Fruit fly (Drosophila melanogaster) whole organism, embryonic: Measurements from ENCODE around the gene hyd.

Source experiments
- Abd-B ChIP-seq: fragments of 200-800 bp; sonication (Bioruptor generic); optimal IDR thresholded peaks from 2 replicates; lab custom pipeline; 2018; ENCODE audit warnings: missing biosample characterization, mild to moderate bottlenecking, missing genetic modification characterization, moderate library complexity
- B-H1 ChIP-seq: fragments of 200-800 bp; sonication (Bioruptor generic); IDR thresholded peaks from 3 replicates; pipeline ENCODE4 v1.3.6; 2022; ENCODE audit warnings: missing biosample characterization, missing genetic modification characterization
- CG11696 ChIP-seq: fragments of 200-800 bp; sonication (Bioruptor generic); IDR thresholded peaks from 2 replicates; pipeline ENCODE4 v1.3.6; 2022; ENCODE audit warnings: missing biosample characterization, missing genetic modification characterization
- CG13287 ChIP-seq: fragments of 200-800 bp; sonication (Bioruptor generic); IDR thresholded peaks from 2 replicates; pipeline ENCODE4 v1.3.6; 2022; ENCODE audit warnings: missing biosample characterization, missing genetic modification characterization; ENCODE audit not compliant: partially characterized antibody
- CG16779 ChIP-seq: fragments of 200-800 bp; sonication (Bioruptor generic); IDR thresholded peaks from 2 replicates; pipeline ENCODE4 v1.3.6; 2022; ENCODE audit warnings: missing biosample characterization, missing genetic modification characterization
- CG17385 ChIP-seq: fragments of 200-800 bp; sonication (Bioruptor generic); optimal IDR thresholded peaks from 3 replicates; lab custom pipeline; 2018; ENCODE audit warnings: missing biosample characterization, mild to moderate bottlenecking, missing genetic modification characterization
- CG1792 ChIP-seq: fragments of 200-800 bp; sonication (Bioruptor generic); optimal IDR thresholded peaks from 2 replicates; lab custom pipeline; 2016; ENCODE audit warnings: missing biosample characterization, missing genetic modification characterization
- CG18262 ChIP-seq: fragments of 200-800 bp; optimal IDR thresholded peaks from 3 replicates; lab custom pipeline; 2019; ENCODE audit warnings: missing biosample characterization, mild to moderate bottlenecking, missing genetic modification characterization, moderate library complexity
- CG33557 ChIP-seq: fragments of 200-800 bp; sonication (Bioruptor generic); optimal IDR thresholded peaks from 2 replicates; lab custom pipeline; 2019; ENCODE audit warnings: missing biosample characterization, mild to moderate bottlenecking, missing genetic modification characterization, moderate library complexity
- CG43689 ChIP-seq: fragments of 200-800 bp; sonication (Bioruptor generic); IDR thresholded peaks from 2 replicates; pipeline ENCODE4 v1.3.6; 2022; ENCODE audit warnings: missing biosample characterization, missing genetic modification characterization
- CG4404 ChIP-seq: fragments of 200-800 bp; sonication (Bioruptor generic); IDR thresholded peaks from 2 replicates; pipeline ENCODE4 v1.3.6; 2022; ENCODE audit warnings: missing biosample characterization, missing genetic modification characterization
- CG4730 ChIP-seq: fragments of 200-800 bp; sonication (Bioruptor generic); IDR thresholded peaks from 2 replicates; pipeline ENCODE4 v1.3.6; 2022; ENCODE audit warnings: missing biosample characterization, missing genetic modification characterization
- CG6254 ChIP-seq: fragments of 200-800 bp; sonication (Bioruptor generic); optimal IDR thresholded peaks from 3 replicates; lab custom pipeline; 2017; ENCODE audit warnings: mild to moderate bottlenecking, missing biosample characterization, missing genetic modification reagents, missing genetic modification characterization
- CG6791 ChIP-seq: fragments of 200-800 bp; sonication (Bioruptor generic); IDR thresholded peaks from 3 replicates; pipeline ENCODE4 v1.3.6; 2022; ENCODE audit warnings: missing biosample characterization, missing genetic modification characterization; ENCODE audit not compliant: partially characterized antibody
- CG6854 ChIP-seq: fragments of 200-800 bp; sonication (Bioruptor generic); optimal IDR thresholded peaks from 3 replicates; lab custom pipeline; 2017; ENCODE audit warnings: missing biosample characterization, mild to moderate bottlenecking, missing genetic modification characterization
- CG7372 ChIP-seq: fragments of 200-800 bp; sonication (Bioruptor generic); IDR thresholded peaks from 2 replicates; pipeline ENCODE4 v1.3.6; 2022; ENCODE audit warnings: missing biosample characterization, missing genetic modification characterization
- CG8359 ChIP-seq: fragments of 200-800 bp; sonication (Bioruptor generic); optimal IDR thresholded peaks from 2 replicates; lab custom pipeline; 2017; ENCODE audit warnings: missing biosample characterization, mild to moderate bottlenecking, missing genetic modification characterization, borderline replicate concordance
- CG9932 ChIP-seq: fragments of 200-800 bp; sonication (Bioruptor generic); IDR thresholded peaks from 2 replicates; pipeline ENCODE4 v1.3.6; 2022; ENCODE audit warnings: missing biosample characterization, missing genetic modification characterization
- Elba2 ChIP-seq: fragments of 200-800 bp; sonication (Bioruptor generic); optimal IDR thresholded peaks from 3 replicates; lab custom pipeline; 2016; ENCODE audit warnings: missing biosample characterization, missing genetic modification characterization
- Fer2 ChIP-seq: fragments of 200-800 bp; sonication (Bioruptor generic); optimal IDR thresholded peaks from 2 replicates; lab custom pipeline; 2018; ENCODE audit warnings: missing biosample characterization, mild to moderate bottlenecking, missing genetic modification characterization, moderate library complexity
- Hr3 ChIP-seq: fragments of 200-800 bp; sonication (Bioruptor generic); optimal IDR thresholded peaks from 3 replicates; lab custom pipeline; 2016; ENCODE audit warnings: missing biosample characterization, missing genetic modification characterization
- Jarid2 ChIP-seq: fragments of 200-800 bp; sonication (Bioruptor generic); optimal IDR thresholded peaks from 3 replicates; lab custom pipeline; 2017; ENCODE audit warnings: mild to moderate bottlenecking, missing biosample characterization, missing genetic modification reagents, missing genetic modification characterization
- Med ChIP-seq: fragments of 200-800 bp; sonication (Bioruptor generic); peaks from one replicate; lab custom pipeline; 2016; ENCODE audit warnings: missing biosample characterization, missing genetic modification characterization, mild to moderate bottlenecking, inconsistent platforms, moderate library complexity
- Neu2 ChIP-seq: fragments of 200-800 bp; sonication (Bioruptor generic); optimal IDR thresholded peaks from 3 replicates; lab custom pipeline; 2016; ENCODE audit warnings: missing biosample characterization, missing genetic modification characterization, borderline replicate concordance
- Nf-YB ChIP-seq: fragments of 200-800 bp; sonication (Bioruptor generic); optimal IDR thresholded peaks from 3 replicates; lab custom pipeline; 2019; ENCODE audit warnings: missing biosample characterization, mild to moderate bottlenecking, missing genetic modification characterization, moderate library complexity
- Oli ChIP-seq: fragments of 200-800 bp; sonication (Bioruptor generic); optimal IDR thresholded peaks from 2 replicates; lab custom pipeline; 2018; ENCODE audit warnings: missing biosample characterization, mild to moderate bottlenecking, missing genetic modification characterization, moderate library complexity
- Rx ChIP-seq: fragments of 200-800 bp; sonication (Bioruptor generic); IDR thresholded peaks from 2 replicates; pipeline ENCODE4 v1.3.6; 2022; ENCODE audit warnings: missing biosample characterization, missing genetic modification characterization
- Vsx1 ChIP-seq: fragments of 200-800 bp; sonication (Bioruptor generic); optimal IDR thresholded peaks from 2 replicates; lab custom pipeline; 2017; ENCODE audit warnings: missing biosample characterization, mild to moderate bottlenecking, missing genetic modification characterization, missing genetic modification reagents
- YL-1 ChIP-seq: fragments of 200-800 bp; sonication (Bioruptor generic); optimal IDR thresholded peaks from 3 replicates; lab custom pipeline; 2017; ENCODE audit warnings: missing biosample characterization, mild to moderate bottlenecking, missing genetic modification characterization
- bab2 ChIP-seq: fragments of 200-800 bp; sonication (Bioruptor generic); optimal IDR thresholded peaks from 2 replicates; lab custom pipeline; 2016; ENCODE audit warnings: missing biosample characterization, missing genetic modification characterization
- ci ChIP-seq: fragments of 200-800 bp; sonication (Bioruptor generic); IDR thresholded peaks from 3 replicates; pipeline ENCODE4 v1.3.6; 2022; ENCODE audit warnings: missing biosample characterization, missing genetic modification characterization
- crol ChIP-seq: fragments of 200-800 bp; sonication (Bioruptor generic); IDR thresholded peaks from 2 replicates; pipeline ENCODE4 v1.3.6; 2022; ENCODE audit warnings: missing biosample characterization, missing genetic modification characterization
- dpn ChIP-seq, 2 experiments: fragments of 200-800 bp; sonication (Bioruptor generic); optimal IDR thresholded peaks; 3 replicates each; lab custom pipeline; 2016; ENCODE audit warnings: missing biosample characterization in 2 of 2, missing genetic modification characterization in 2 of 2
- fd102C ChIP-seq: fragments of 200-800 bp; sonication (Bioruptor generic); optimal IDR thresholded peaks from 2 replicates; lab custom pipeline; 2018; ENCODE audit warnings: missing biosample characterization, mild to moderate bottlenecking, missing genetic modification characterization, moderate library complexity
- gcm ChIP-seq: fragments of 200-800 bp; sonication (Bioruptor generic); optimal IDR thresholded peaks from 2 replicates; lab custom pipeline; 2019; ENCODE audit warnings: missing biosample characterization, mild to moderate bottlenecking, missing genetic modification characterization, moderate library complexity
- gem ChIP-seq: fragments of 200-800 bp; sonication (Bioruptor generic); optimal IDR thresholded peaks from 2 replicates; lab custom pipeline; 2019; ENCODE audit warnings: missing biosample characterization, mild to moderate bottlenecking, missing genetic modification characterization, moderate library complexity
- gt ChIP-seq: fragments of 200-800 bp; sonication (Bioruptor generic); IDR thresholded peaks from 2 replicates; pipeline ENCODE4 v1.3.6; 2022; ENCODE audit warnings: missing biosample characterization, missing genetic modification characterization
- insv ChIP-seq, 2 experiments: fragments of 200-800 bp; sonication (Bioruptor generic); optimal IDR thresholded peaks; 3 replicates each; lab custom pipeline; 2016 to 2018; ENCODE audit warnings: missing biosample characterization in 2 of 2, missing genetic modification characterization in 2 of 2
- klu ChIP-seq: fragments of 200-800 bp; sonication (Bioruptor generic); IDR thresholded peaks from 2 replicates; pipeline ENCODE4 v1.3.6; 2022; ENCODE audit warnings: missing biosample characterization, missing genetic modification characterization
- mld ChIP-seq: fragments of 200-800 bp; sonication (Bioruptor generic); IDR thresholded peaks from 3 replicates; pipeline ENCODE4 v1.3.6; 2022; ENCODE audit warnings: missing biosample characterization, missing genetic modification characterization; ENCODE audit not compliant: partially characterized antibody
- pfk ChIP-seq: fragments of 200-800 bp; sonication (Bioruptor generic); optimal IDR thresholded peaks from 2 replicates; lab custom pipeline; 2018; ENCODE audit warnings: missing biosample characterization, mild to moderate bottlenecking, missing genetic modification characterization, moderate library complexity
- repo ChIP-seq: fragments of 200-800 bp; sonication (Bioruptor generic); optimal IDR thresholded peaks from 2 replicates; lab custom pipeline; 2016; ENCODE audit warnings: missing biosample characterization, missing genetic modification characterization
- sens ChIP-seq: fragments of 200-800 bp; sonication (Bioruptor generic); peaks from one replicate; lab custom pipeline; 2016; ENCODE audit warnings: missing biosample characterization, missing genetic modification characterization
- sim ChIP-seq: fragments of 200-800 bp; sonication (Bioruptor generic); IDR thresholded peaks from 2 replicates; pipeline ENCODE4 v1.3.6; 2022; ENCODE audit warnings: missing biosample characterization, missing genetic modification characterization
- sima ChIP-seq: fragments of 200-800 bp; sonication (Bioruptor generic); optimal IDR thresholded peaks from 2 replicates; lab custom pipeline; 2016; ENCODE audit warnings: missing biosample characterization, missing genetic modification characterization
- slou ChIP-seq: fragments of 200-800 bp; sonication (Bioruptor generic); optimal IDR thresholded peaks from 3 replicates; lab custom pipeline; 2016; ENCODE audit warnings: missing biosample characterization, missing genetic modification characterization
- slp2 ChIP-seq: fragments of 200-800 bp; sonication (Bioruptor generic); optimal IDR thresholded peaks from 2 replicates; lab custom pipeline; 2016; ENCODE audit warnings: missing biosample characterization, missing genetic modification characterization
- stwl ChIP-seq: fragments of 200-800 bp; sonication (Bioruptor generic); optimal IDR thresholded peaks from 3 replicates; lab custom pipeline; 2018; ENCODE audit warnings: missing biosample characterization, mild to moderate bottlenecking, missing genetic modification characterization, moderate library complexity
- unc-4 ChIP-seq: fragments of 200-800 bp; sonication (Bioruptor generic); IDR thresholded peaks from 2 replicates; pipeline ENCODE4 v1.3.6; 2022; ENCODE audit warnings: missing biosample characterization, missing genetic modification characterization; ENCODE audit not compliant: partially characterized antibody
- unpg ChIP-seq: fragments of 200-800 bp; sonication (Bioruptor generic); optimal IDR thresholded peaks from 3 replicates; lab custom pipeline; 2018; ENCODE audit warnings: missing biosample characterization, mild to moderate bottlenecking, missing genetic modification characterization, moderate library complexity
- vvl ChIP-seq: fragments of 200-800 bp; sonication (Bioruptor generic); IDR thresholded peaks from 2 replicates; pipeline ENCODE4 v1.3.6; 2022; ENCODE audit warnings: missing biosample characterization, missing genetic modification characterization
- zfh2 ChIP-seq: fragments of 200-800 bp; sonication (Bioruptor generic); optimal IDR thresholded peaks from 2 replicates; lab custom pipeline; 2016; ENCODE audit warnings: missing biosample characterization, missing genetic modification characterization

Gene hyd

DNA sequence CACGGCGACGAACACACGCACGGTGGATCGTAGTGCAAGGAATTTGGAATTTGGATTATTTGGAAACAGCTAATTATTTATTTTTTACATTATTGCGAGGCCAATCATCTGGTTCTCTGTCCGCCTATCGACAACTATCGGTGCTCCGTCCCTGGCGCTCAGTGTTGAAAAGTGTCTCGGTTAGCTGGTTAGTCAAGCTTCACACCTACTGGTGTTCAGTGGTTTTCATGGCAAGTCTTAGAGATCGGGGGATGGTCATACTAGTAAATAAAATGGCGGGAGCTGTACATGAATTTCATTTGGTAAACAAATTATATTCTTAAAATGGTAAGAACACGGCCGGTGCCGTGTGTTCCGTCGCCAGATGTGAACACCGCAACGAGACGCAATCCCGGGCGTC, 14.5 kb downstream of the hyd start, which contains the start of the genes trbd and dmt (continued):
- TF ChIP-seq Neu2 (no peak), CG4404 (GFP tag; lab: Robert Waterston, UW) (no peak), CG6254 (GFP tag; lab: Kevin White, UChicago) (no peak), CG9932 (no peak), CG1792 (GFP tag; lab: Kevin White, UChicago) (peak; percentile 69), Elba2 (peak; percentile 72), gem (no peak), zfh2 (GFP tag; lab: Kevin White, UChicago) (peak; percentile 81), CG6854 (no peak), CG8359 (GFP tag; lab: Kevin White, UChicago) (no peak), unc-4 (GFP tag; lab: Robert Waterston, UW) (no peak), sima (peak; percentile 24), Rx (GFP tag; lab: Robert Waterston, UW) (no peak), CG43689 (GFP tag; lab: Robert Waterston, UW) (no peak), Jarid2 (no peak), CG4730 (GFP tag; lab: Robert Waterston, UW) (no peak), bab2 (GFP tag; lab: Kevin White, UChicago) (peak; percentile 31), Oli (tag; lab: Kevin White, UChicago) (no peak), vvl (no peak), Med (peak; percentile 98), Hr3 (GFP tag; lab: Kevin White, UChicago) (peak; percentile 25), klu (GFP tag; lab: Robert Waterston, UW) (no peak), gt (GFP tag; lab: Robert Waterston, UW) (no peak), B-H1 (GFP tag; lab: Robert Waterston, UW) (no peak), slp2 (GFP tag; lab: Kevin White, UChicago) (peak; percentile 39), stwl (tag; lab: Kevin White, UChicago) (no peak), CG13287 (GFP tag; lab: Robert Waterston, UW) (no peak), YL-1 (GFP tag; lab: Kevin White, UChicago) (peak; percentile 93), unpg (GFP tag; lab: Kevin White, UChicago) (no peak), Fer2 (tag; lab: Kevin White, UChicago) (no peak), CG6791 (GFP tag; lab: Robert Waterston, UW) (no peak), insv (GFP tag; optimal IDR thresholded peaks at IDR 0.05; lab: Kevin White, UChicago) (peak in 1 of 2 experiments; percentile 73), sim (no peak), CG18262 (no peak), gcm (GFP tag; lab: Kevin White, UChicago) (no peak), Vsx1 (GFP tag; lab: Kevin White, UChicago) (peak; percentile 99), slou (no peak), CG17385 (GFP tag; lab: Kevin White, UChicago) (no peak), mld (GFP tag; lab: Robert Waterston, UW) (no peak), CG33557 (GFP tag; lab: Kevin White, UChicago) (no peak), fd102C (peak; percentile 55), CG16779 (no peak), ci (no peak), repo (peak; percentile 41), dpn (GFP tag; optimal IDR thresholded peaks at IDR 0.05; lab: Kevin White, UChicago) (peak in 1 of 2 experiments; percentile 74), Nf-YB (GFP tag; lab: Kevin White, UChicago) (no peak), pfk (GFP tag; lab: Kevin White, UChicago) (no peak), CG7372 (GFP tag; lab: Robert Waterston, UW) (no peak), CG11696 (no peak), crol (GFP tag; lab: Robert Waterston, UW) (no peak), sens (GFP tag; lab: Kevin White, UChicago) (no peak), Abd-B (GFP tag; lab: Kevin White, UChicago) (no peak)
